Worm (Caenorhabditis elegans) whole organism, late embryonic: ENCODE measurements around the gene metl-13.

ENCODE experiments used
- C08G9.2 ChIP-seq: sonication (generic microtip); optimal IDR thresholded peaks from 2 replicates; lab custom pipeline; 2016; ENCODE audit warnings: mild to moderate bottlenecking, missing genetic modification characterization, moderate library complexity, missing compliant biosample characterization
- C38D4.7 ChIP-seq: fragments of 200-800 bp; sonication (Bioruptor generic); optimal IDR thresholded peaks from 2 replicates; lab custom pipeline; 2018; ENCODE audit warnings: mild to moderate bottlenecking, missing genetic modification characterization, moderate library complexity, missing compliant biosample characterization
- F13H6.1 ChIP-seq: sonication (generic microtip); optimal IDR thresholded peaks from 2 replicates; lab custom pipeline; 2016; ENCODE audit warnings: missing genetic modification characterization, missing compliant biosample characterization
- K02D7.2 ChIP-seq: sonication (generic microtip); optimal IDR thresholded peaks from 2 replicates; lab custom pipeline; 2017; ENCODE audit warnings: mild to moderate bottlenecking, missing genetic modification characterization, missing compliant biosample characterization
- T23F11.4 ChIP-seq: fragments of 200-800 bp; sonication (Bioruptor generic); optimal IDR thresholded peaks from 2 replicates; lab custom pipeline; 2018; ENCODE audit warnings: mild to moderate bottlenecking, missing genetic modification characterization, missing compliant biosample characterization
- Y22D7AL.16 ChIP-seq: sonication (generic microtip); optimal IDR thresholded peaks from 2 replicates; lab custom pipeline; 2016; ENCODE audit warnings: missing genetic modification characterization, missing compliant biosample characterization
- ama-1 ChIP-seq: fragments of 150-350 bp; optimal IDR thresholded peaks from 2 replicates; lab custom pipeline; 2014
- ceh-14 ChIP-seq: sonication (generic microtip); optimal IDR thresholded peaks from 2 replicates; lab custom pipeline; 2016; ENCODE audit warnings: missing genotype, missing genetic modification characterization, missing compliant biosample characterization
- ceh-18 ChIP-seq: sonication (generic microtip); optimal IDR thresholded peaks from 2 replicates; lab custom pipeline; 2016; ENCODE audit warnings: missing genetic modification characterization, missing compliant biosample characterization
- ceh-19 ChIP-seq: fragments of 200-800 bp; sonication (Bioruptor generic); optimal IDR thresholded peaks from 2 replicates; lab custom pipeline; 2018; ENCODE audit warnings: mild to moderate bottlenecking, missing genetic modification characterization, missing compliant biosample characterization
- ceh-2 ChIP-seq: sonication (generic microtip); optimal IDR thresholded peaks from 2 replicates; lab custom pipeline; 2016; ENCODE audit warnings: missing genotype, missing genetic modification characterization, missing compliant biosample characterization
- ceh-22 ChIP-seq: sonication (generic microtip); optimal IDR thresholded peaks from 2 replicates; lab custom pipeline; 2017; ENCODE audit warnings: missing biosample characterization, missing genetic modification characterization
- ceh-30 ChIP-seq: fragments of 150-350 bp; optimal IDR thresholded peaks from 2 replicates; lab custom pipeline; 2014; ENCODE audit warnings: missing biosample characterization, missing genetic modification characterization
- ceh-31 ChIP-seq: sonication (generic microtip); optimal IDR thresholded peaks from 2 replicates; lab custom pipeline; 2016; ENCODE audit warnings: missing genetic modification characterization, missing compliant biosample characterization
- ceh-34 ChIP-seq: sonication (generic microtip); optimal IDR thresholded peaks from 2 replicates; lab custom pipeline; 2016; ENCODE audit warnings: mild to moderate bottlenecking, missing genetic modification characterization, missing compliant biosample characterization
- ceh-48 ChIP-seq: sonication (generic microtip); optimal IDR thresholded peaks from 2 replicates; lab custom pipeline; 2016; ENCODE audit warnings: missing genetic modification characterization, inconsistent platforms, missing compliant biosample characterization
- ceh-9 ChIP-seq: sonication (generic microtip); optimal IDR thresholded peaks from 2 replicates; lab custom pipeline; 2016; ENCODE audit warnings: mild to moderate bottlenecking, missing genetic modification characterization, inconsistent platforms, missing compliant biosample characterization
- dve-1 ChIP-seq: sonication (generic microtip); optimal IDR thresholded peaks from 2 replicates; lab custom pipeline; 2017; ENCODE audit warnings: antibody characterized with exemption, mild to moderate bottlenecking, missing genetic modification characterization, missing compliant biosample characterization
- elt-2 ChIP-seq: sonication (generic microtip); optimal IDR thresholded peaks from 2 replicates; lab custom pipeline; 2016; ENCODE audit warnings: missing genetic modification reagents, missing genetic modification characterization, missing compliant biosample characterization
- elt-4 ChIP-seq: sonication (generic microtip); optimal IDR thresholded peaks from 2 replicates; lab custom pipeline; 2016; ENCODE audit warnings: missing genetic modification characterization, missing compliant biosample characterization
- ets-4 ChIP-seq: sonication (generic microtip); optimal IDR thresholded peaks from 2 replicates; lab custom pipeline; 2016; ENCODE audit warnings: missing genetic modification characterization, missing compliant biosample characterization
- fax-1 ChIP-seq: sonication (generic microtip); optimal IDR thresholded peaks from 2 replicates; lab custom pipeline; 2016; ENCODE audit warnings: missing genotype, missing genetic modification characterization, missing compliant biosample characterization
- fkh-10 ChIP-seq: fragments of 150-350 bp; optimal IDR thresholded peaks from 2 replicates; lab custom pipeline; 2014; ENCODE audit warnings: missing biosample characterization, missing genetic modification reagents, missing genetic modification characterization
- fkh-6 ChIP-seq: sonication (generic microtip); optimal IDR thresholded peaks from 2 replicates; lab custom pipeline; 2016; ENCODE audit warnings: missing genetic modification characterization, missing compliant biosample characterization
- gmeb-2 ChIP-seq: sonication (generic microtip); optimal IDR thresholded peaks from 2 replicates; lab custom pipeline; 2016; ENCODE audit warnings: missing genetic modification characterization, inconsistent platforms, missing compliant biosample characterization
- hlh-30 ChIP-seq: sonication (generic microtip); optimal IDR thresholded peaks from 2 replicates; lab custom pipeline; 2017; ENCODE audit warnings: antibody characterized with exemption, missing genetic modification characterization, missing compliant biosample characterization; ENCODE audit not compliant: insufficient read depth
- hlh-6 ChIP-seq: sonication (generic microtip); optimal IDR thresholded peaks from 2 replicates; lab custom pipeline; 2016; ENCODE audit warnings: missing genotype, missing genetic modification characterization, missing compliant biosample characterization
- madf-2 ChIP-seq: sonication (generic microtip); optimal IDR thresholded peaks from 2 replicates; lab custom pipeline; 2017; ENCODE audit warnings: missing genetic modification characterization, missing compliant biosample characterization
- nhr-232 ChIP-seq: sonication (generic microtip); optimal IDR thresholded peaks from 2 replicates; lab custom pipeline; 2016; ENCODE audit warnings: missing genetic modification characterization, missing compliant biosample characterization
- npax-4 ChIP-seq: sonication (generic microtip); optimal IDR thresholded peaks from 2 replicates; lab custom pipeline; 2016; ENCODE audit warnings: missing genetic modification characterization, missing compliant biosample characterization
- pax-1 ChIP-seq: fragments of 150-350 bp; optimal IDR thresholded peaks from 2 replicates; lab custom pipeline; 2014; ENCODE audit warnings: missing biosample characterization, missing genetic modification characterization
- pha-2 ChIP-seq: sonication (generic microtip); optimal IDR thresholded peaks from 2 replicates; lab custom pipeline; 2017; ENCODE audit warnings: mild to moderate bottlenecking, missing genetic modification characterization, missing compliant biosample characterization
- pros-1 ChIP-seq: fragments of 150-350 bp; optimal IDR thresholded peaks from 2 replicates; lab custom pipeline; 2014; ENCODE audit warnings: missing biosample characterization, missing genetic modification reagents, missing genetic modification characterization
- ref-2 ChIP-seq: sonication (generic microtip); optimal IDR thresholded peaks from 2 replicates; lab custom pipeline; 2016; ENCODE audit warnings: missing genetic modification characterization, missing compliant biosample characterization
- rnt-1 ChIP-seq: sonication (generic microtip); optimal IDR thresholded peaks from 2 replicates; lab custom pipeline; 2016; ENCODE audit warnings: missing genetic modification characterization, missing compliant biosample characterization
- sdc-2 ChIP-seq: sonication (generic microtip); optimal IDR thresholded peaks from 2 replicates; lab custom pipeline; 2016; ENCODE audit warnings: missing genotype, missing genetic modification characterization, missing compliant biosample characterization
- sox-4 ChIP-seq: sonication (generic microtip); optimal IDR thresholded peaks from 2 replicates; lab custom pipeline; 2017; ENCODE audit warnings: mild to moderate bottlenecking, missing genetic modification characterization, inconsistent platforms, missing compliant biosample characterization
- syd-9 ChIP-seq: sonication (generic microtip); optimal IDR thresholded peaks from 2 replicates; lab custom pipeline; 2016; ENCODE audit warnings: mild to moderate bottlenecking, missing genetic modification characterization, moderate library complexity, missing compliant biosample characterization
- tbx-2 ChIP-seq: sonication (generic microtip); optimal IDR thresholded peaks from 2 replicates; lab custom pipeline; 2016; ENCODE audit warnings: missing genetic modification characterization, missing compliant biosample characterization
- tbx-7 ChIP-seq: sonication (generic microtip); optimal IDR thresholded peaks from 2 replicates; lab custom pipeline; 2016; ENCODE audit warnings: missing genotype, missing genetic modification characterization, missing compliant biosample characterization
- ttx-3 ChIP-seq: sonication (generic microtip); optimal IDR thresholded peaks from 2 replicates; lab custom pipeline; 2016; ENCODE audit warnings: missing genetic modification reagents, missing genetic modification characterization, missing compliant biosample characterization
- unc-3 ChIP-seq, 2 experiments: fragments of 200-800 bp in 1 of 2; sonication (Bioruptor generic) in 1 of 2; sonication (generic microtip) in 1 of 2; conservative IDR thresholded peaks in 1 of 2; optimal IDR thresholded peaks in 1 of 2; 2 replicates each; pipeline versions ENCODE4 v1.3.6 to Lab custom; 2016 to 2022; ENCODE audit warnings: missing compliant biosample characterization in 2 of 2, missing genetic modification characterization in 2 of 2, missing genetic modification reagents in 1 of 2
- unc-42 ChIP-seq: sonication (generic microtip); optimal IDR thresholded peaks from 2 replicates; lab custom pipeline; 2016; ENCODE audit warnings: missing genotype, missing genetic modification characterization, missing compliant biosample characterization
- unc-55 ChIP-seq: sonication (generic microtip); optimal IDR thresholded peaks from 2 replicates; lab custom pipeline; 2017; ENCODE audit warnings: missing biosample characterization, missing genetic modification reagents, missing genetic modification characterization
- zip-5 ChIP-seq: sonication (generic microtip); optimal IDR thresholded peaks from 2 replicates; lab custom pipeline; 2016; ENCODE audit warnings: missing genetic modification characterization, missing compliant biosample characterization

The metl-13 gene

DNA sequence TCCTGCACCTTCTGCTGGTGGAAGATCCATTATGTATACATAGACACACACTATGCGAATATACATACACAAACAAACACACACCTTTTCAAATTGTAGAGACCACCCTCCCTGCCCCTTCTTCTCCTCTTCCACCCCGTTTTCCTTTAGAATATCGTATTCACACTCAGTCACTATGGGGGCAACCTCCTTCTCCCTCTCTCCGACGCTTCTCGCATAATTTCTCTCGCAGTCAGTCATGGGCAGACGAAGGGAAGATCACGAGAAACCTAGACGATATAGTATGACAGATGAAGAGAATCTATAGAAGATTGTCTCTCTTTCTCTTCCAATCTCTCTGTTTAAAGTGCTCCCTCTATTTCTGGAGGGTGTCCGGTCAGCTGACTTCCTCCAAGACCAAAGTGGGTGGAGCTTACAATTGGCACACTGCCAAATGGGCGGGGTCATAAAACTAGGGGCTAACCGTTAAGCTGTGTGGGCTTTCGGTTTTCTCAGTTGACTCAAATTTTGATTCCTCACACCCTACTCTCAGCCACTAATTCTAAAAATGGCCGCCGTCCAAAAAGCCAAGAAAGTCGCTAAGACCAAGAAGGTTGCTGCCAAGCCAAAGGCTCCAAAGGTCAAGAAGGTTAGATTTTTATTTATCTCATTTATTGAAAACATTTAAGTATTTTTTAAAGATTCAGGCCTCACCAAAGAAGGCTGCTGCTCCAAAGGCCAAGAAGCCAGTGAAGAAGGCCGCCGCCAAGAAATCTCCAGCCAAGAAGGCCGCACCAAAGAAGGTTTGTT, 11.2 kb downstream of the metl-13 start, which contains the start of gene hil-7 (continued):
- peak; percentile 98 for TF ChIP-seq pros-1 (tag; lab: Kevin White, UChicago)
- TF ChIP-seq tbx-7, result no peak
- TF ChIP-seq Y22D7AL.16 (tag; lab: Kevin White, UChicago), result no peak
- TF ChIP-seq sox-4 (tag; lab: Kevin White, UChicago), result no peak
- TF ChIP-seq hlh-30, result peak; percentile 98
- peak; percentile 87 for TF ChIP-seq tbx-2 (tag; lab: Kevin White, UChicago)
- peak; percentile 82 for TF ChIP-seq ceh-22 (tag; lab: Kevin White, UChicago)
- TF ChIP-seq unc-42 (tag; lab: Kevin White, UChicago), result peak; percentile 82
- TF ChIP-seq fkh-6, result peak; percentile 17
- no peak for TF ChIP-seq elt-4 (tag; lab: Kevin White, UChicago)
- peak; percentile 66 for TF ChIP-seq ceh-30 (tag; lab: Kevin White, UChicago)
- peak; percentile 96 for TF ChIP-seq ceh-31 (tag; lab: Kevin White, UChicago)
- TF ChIP-seq ceh-14 (tag; lab: Kevin White, UChicago), result no peak
- TF ChIP-seq syd-9 (tag; lab: Kevin White, UChicago), result peak; percentile 59
- no peak for TF ChIP-seq K02D7.2 (tag; lab: Kevin White, UChicago)
- no peak for TF ChIP-seq C38D4.7 (GFP tag; lab: Kevin White, UChicago)
- TF ChIP-seq pha-2 (tag; lab: Kevin White, UChicago), result peak; percentile 51
- peak; percentile 61 for TF ChIP-seq ref-2 (tag; lab: Kevin White, UChicago)
- no peak for TF ChIP-seq fax-1 (tag; lab: Kevin White, UChicago)
- TF ChIP-seq ceh-34 (tag; lab: Kevin White, UChicago), result peak; percentile 96
- no peak for TF ChIP-seq gmeb-2
- TF ChIP-seq madf-2, result peak; percentile 56
- TF ChIP-seq elt-2 (tag; lab: Kevin White, UChicago), result peak; percentile 0
- peak; percentile 51 for TF ChIP-seq dve-1 (tag; lab: Kevin White, UChicago)
- peak; percentile 11 for TF ChIP-seq nhr-232 (tag; lab: Kevin White, UChicago)
- TF ChIP-seq ceh-9 (tag; lab: Kevin White, UChicago), result no peak

DNA sequence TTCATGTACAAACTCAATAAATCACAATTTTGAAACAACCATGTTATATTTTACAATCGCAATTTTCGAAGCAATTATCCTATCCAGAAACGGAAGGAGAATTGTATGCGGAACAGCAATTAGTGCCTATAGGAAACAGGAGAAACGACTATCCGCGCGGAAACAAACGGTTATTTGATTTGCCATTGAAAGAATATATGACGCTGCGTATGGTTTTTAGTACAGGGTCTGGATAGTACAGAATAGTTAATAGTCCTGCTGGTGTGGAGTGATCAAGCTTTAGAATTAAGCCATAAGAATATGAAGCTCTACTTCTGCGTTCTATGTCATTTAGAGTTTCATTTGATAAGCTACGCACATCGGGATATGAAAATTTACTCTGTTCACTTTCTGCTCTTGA, 12.0 kb downstream of the metl-13 start:
- peak; percentile 12 for TF ChIP-seq rnt-1
- no peak for TF ChIP-seq Y22D7AL.16 (tag; lab: Kevin White, UChicago)
- TF ChIP-seq ama-1 (lab: Kevin White, UChicago), result peak; percentile 93
- no peak for TF ChIP-seq ttx-3 (tag; lab: Kevin White, UChicago)
- TF ChIP-seq ceh-31 (tag; lab: Kevin White, UChicago), result peak; percentile 12
- no peak for TF ChIP-seq ceh-48 (tag; lab: Kevin White, UChicago)
- TF ChIP-seq pros-1 (tag; lab: Kevin White, UChicago), result peak; percentile 42
- TF ChIP-seq sdc-2 (tag; lab: Kevin White, UChicago), result no peak
- no peak for TF ChIP-seq syd-9 (tag; lab: Kevin White, UChicago)
- TF ChIP-seq pax-1, result no peak
- TF ChIP-seq ceh-2 (tag; lab: Kevin White, UChicago), result no peak
- no peak for TF ChIP-seq elt-4 (tag; lab: Kevin White, UChicago)
- no peak for TF ChIP-seq zip-5 (tag; lab: Kevin White, UChicago)

- TF ChIP-seq ceh-18 (tag; lab: Kevin White, UChicago), result peak; percentile 31
- peak; percentile 60 for TF ChIP-seq ceh-2 (tag; lab: Kevin White, UChicago)
- TF ChIP-seq elt-4 (tag; lab: Kevin White, UChicago), result no peak
- TF ChIP-seq hlh-30, result no peak
- peak; percentile 71 for TF ChIP-seq tbx-2 (tag; lab: Kevin White, UChicago)
- TF ChIP-seq C08G9.2 (tag; lab: Kevin White, UChicago), result no peak
- TF ChIP-seq fkh-10 (GFP tag; lab: Kevin White, UChicago), result no peak
- no peak for TF ChIP-seq T23F11.4
- TF ChIP-seq sox-4 (tag; lab: Kevin White, UChicago), result no peak
- peak; percentile 73 for TF ChIP-seq pha-2 (tag; lab: Kevin White, UChicago)
- TF ChIP-seq unc-3 (GFP tag; conservative IDR thresholded peaks at IDR 0.05; lab: Robert Waterston, UW), result no peak
- TF ChIP-seq unc-3 (tag; optimal IDR thresholded peaks at IDR 0.05; lab: Kevin White, UChicago), result no peak
- TF ChIP-seq F13H6.1 (tag; lab: Kevin White, UChicago), result peak; percentile 33
- TF ChIP-seq sdc-2 (tag; lab: Kevin White, UChicago), result no peak
- TF ChIP-seq ceh-19 (GFP tag; lab: Kevin White, UChicago), result peak; percentile 49
- no peak for TF ChIP-seq hlh-6 (tag; lab: Kevin White, UChicago)
- TF ChIP-seq gmeb-2, result no peak
- no peak for TF ChIP-seq npax-4 (tag; lab: Kevin White, UChicago)
- no peak for TF ChIP-seq K02D7.2 (tag; lab: Kevin White, UChicago)
- peak; percentile 94 for TF ChIP-seq unc-42 (tag; lab: Kevin White, UChicago)
- TF ChIP-seq ets-4 (tag; lab: Kevin White, UChicago), result peak; percentile 22
- TF ChIP-seq madf-2, result no peak
- TF ChIP-seq zip-5 (tag; lab: Kevin White, UChicago), result no peak
- TF ChIP-seq unc-55 (GFP tag; lab: Kevin White, UChicago), result peak; percentile 91
- no peak for TF ChIP-seq ama-1 (lab: Kevin White, UChicago)
- TF ChIP-seq ceh-30 (tag; lab: Kevin White, UChicago), result no peak
- TF ChIP-seq fax-1 (tag; lab: Kevin White, UChicago), result no peak
Observed at ce11 chrIV:6648625-6649024, 13.7 kb downstream of the metl-13 start.
